Worm (Caenorhabditis elegans): ENCODE results near the gene idpp-14.

- no peak for TF ChIP-seq hmbx-1 (tag; optimal IDR thresholded peaks at IDR 0.05)
- no peak for TF ChIP-seq pes-1 (GFP tag; IDR thresholded peaks at IDR 0.05)
- TF ChIP-seq aly-1 (tag; optimal IDR thresholded peaks at IDR 0.05), result no peak
- no peak for TF ChIP-seq B0310.2 (tag; optimal IDR thresholded peaks at IDR 0.05)
- no peak for TF ChIP-seq ama-1 (optimal IDR thresholded peaks at IDR 0.05)
- TF ChIP-seq tbx-11 (GFP tag; IDR thresholded peaks at IDR 0.05), result no peak
- no peak for TF ChIP-seq ceh-36 (tag; optimal IDR thresholded peaks at IDR 0.05)
- TF ChIP-seq sea-1 (GFP tag; conservative IDR thresholded peaks at IDR 0.05), result no peak
- no peak for TF ChIP-seq tra-4 (tag; optimal IDR thresholded peaks at IDR 0.05)
- TF ChIP-seq ceh-13 (GFP tag; optimal IDR thresholded peaks at IDR 0.05), result no peak
- TF ChIP-seq scrt-1 (GFP tag; IDR thresholded peaks at IDR 0.05), result no peak
- no peak for TF ChIP-seq flt-1 (GFP tag; IDR thresholded peaks at IDR 0.05)
- TF ChIP-seq tbx-37 (GFP tag; conservative IDR thresholded peaks at IDR 0.05), result no peak
- no peak for TF ChIP-seq hnd-1 (tag; optimal IDR thresholded peaks at IDR 0.05)
Measured at ce11 chrX:16042480-16042879, 39.7 kb upstream of the idpp-14 start.
